Worm (Caenorhabditis elegans) whole organism, midembryonic: ENCODE results near the gene T05A7.13.

Experiments
- flt-1 ChIP-seq: fragments of 200-800 bp; sonication (Bioruptor generic); IDR thresholded peaks from 2 replicates; pipeline ENCODE4 v1.3.6; 2022; ENCODE audit warnings: missing genetic modification characterization, missing compliant biosample characterization
- med-1 ChIP-seq: sonication (generic microtip); optimal IDR thresholded peaks from 2 replicates; lab custom pipeline; 2017; ENCODE audit warnings: missing genetic modification characterization, mild to moderate bottlenecking, missing compliant biosample characterization, antibody characterized with exemption, missing genetic modification reagents; ENCODE audit not compliant: insufficient read depth
- tab-1 ChIP-seq: fragments of 200-800 bp; sonication (Bioruptor generic); IDR thresholded peaks from 2 replicates; pipeline ENCODE4 v1.3.6; 2022; ENCODE audit warnings: missing genetic modification characterization, missing compliant biosample characterization
- ztf-23 ChIP-seq: fragments of 200-800 bp; sonication (Bioruptor generic); IDR thresholded peaks from 2 replicates; pipeline ENCODE4 v1.3.6; 2022; ENCODE audit warnings: missing genetic modification reagents, missing genetic modification characterization, missing compliant biosample characterization

ce11 chrII:4674188-4674587, 13.0 kb upstream of the T05A7.13 start:
- TF ChIP-seq tab-1 (no peak), ztf-23 (no peak), flt-1 (no peak), med-1 (GFP tag; lab: Kevin White, UChicago) (no peak)
